Fruit fly (Drosophila melanogaster): ENCODE data around the gene Akt.

DNA sequence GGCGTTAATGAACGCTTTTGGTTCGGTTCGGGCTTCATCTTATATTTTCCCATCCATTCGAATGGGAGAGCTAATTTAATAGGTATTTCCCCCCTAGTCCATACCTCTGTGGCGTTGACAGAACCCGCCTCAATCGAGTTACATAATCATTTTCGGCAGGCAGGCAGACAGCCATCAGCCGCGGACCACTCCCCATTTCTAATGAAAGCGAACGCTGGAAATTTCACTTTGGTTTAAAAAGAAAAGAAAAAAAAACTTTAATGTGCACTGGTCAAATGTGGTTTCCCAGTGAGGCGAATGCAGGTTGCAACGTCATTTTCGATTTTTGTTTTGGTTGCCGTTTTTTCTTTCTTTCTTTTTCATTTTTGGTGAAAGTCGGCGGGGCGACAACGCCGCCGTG lies 16.6 kb upstream of the Akt start:
- TF ChIP-seq CG8478 (optimal IDR thresholded peaks at IDR 0.05) (no peak), CTCF (optimal IDR thresholded peaks at IDR 0.05) (no peak)

Measured in S2 (cell line).